Worm (Caenorhabditis elegans) whole organism, L4 larva: ENCODE results near the gene Y75B8A.24.

Experiments used
- ceh-20 ChIP-seq: fragments of 200-800 bp; sonication (Bioruptor generic); IDR thresholded peaks from 2 replicates; pipeline ENCODE4 v1.3.6; 2022; ENCODE audit warnings: missing genetic modification reagents, missing genetic modification characterization, missing compliant biosample characterization
- ceh-62 ChIP-seq: sonication (generic microtip); optimal IDR thresholded peaks from 2 replicates; lab custom pipeline; 2017; ENCODE audit warnings: missing biosample characterization, missing genetic modification characterization
- ces-1 ChIP-seq: fragments of 150-350 bp; sonication (generic microtip); optimal IDR thresholded peaks from 4 replicates; lab custom pipeline; 2014; ENCODE audit warnings: missing biosample characterization, missing genetic modification reagents, missing genetic modification characterization
- cey-2 ChIP-seq: sonication (generic microtip); optimal IDR thresholded peaks from 3 replicates; lab custom pipeline; 2017; ENCODE audit warnings: missing genetic modification characterization, mild to moderate bottlenecking, missing compliant biosample characterization, antibody characterized with exemption, borderline replicate concordance; ENCODE audit not compliant: insufficient read depth
- dmd-9 ChIP-seq: fragments of 200-800 bp; sonication (Bioruptor generic); IDR thresholded peaks from 2 replicates; pipeline ENCODE4 v1.3.6; 2022; ENCODE audit warnings: missing genetic modification reagents, missing genetic modification characterization, missing compliant biosample characterization
- dpl-1 ChIP-seq: fragments of 150-350 bp; optimal IDR thresholded peaks from 2 replicates; lab custom pipeline; 2014; ENCODE audit warnings: missing biosample characterization, missing genetic modification reagents, missing genetic modification characterization
- lin-39 ChIP-seq: fragments of 150-350 bp; optimal IDR thresholded peaks from 2 replicates; lab custom pipeline; 2014; ENCODE audit warnings: missing biosample characterization, missing genetic modification reagents, missing genetic modification characterization
- mdl-1 ChIP-seq, 2 experiments: fragments of 150-350 bp in 1 of 2; sonication (generic microtip) in 1 of 2; optimal IDR thresholded peaks; 2 replicates each; lab custom pipeline; 2014 to 2017; ENCODE audit warnings: missing biosample characterization in 2 of 2, missing genetic modification characterization in 2 of 2
- nhr-28 ChIP-seq: fragments of 150-350 bp; optimal IDR thresholded peaks from 2 replicates; lab custom pipeline; 2014; ENCODE audit warnings: missing biosample characterization, missing genetic modification characterization
- pha-4 ChIP-seq, 2 experiments: fragments of 150-350 bp in 1 of 2; fragments of 200-800 bp in 1 of 2; sonication (Bioruptor generic) in 1 of 2; IDR thresholded peaks in 1 of 2; optimal IDR thresholded peaks in 1 of 2; 2 replicates each; pipeline versions ENCODE4 v1.3.6 to Lab custom; 2014 to 2022; ENCODE audit warnings: missing genetic modification characterization in 2 of 2, missing genetic modification reagents in 2 of 2, missing biosample characterization in 1 of 2, missing compliant biosample characterization in 1 of 2
- sdz-12 ChIP-seq: fragments of 200-800 bp; sonication (Bioruptor generic); optimal IDR thresholded peaks from 2 replicates; lab custom pipeline; 2018; ENCODE audit warnings: mild to moderate bottlenecking, missing genetic modification characterization, missing compliant biosample characterization
- vab-7 ChIP-seq: fragments of 200-800 bp; sonication (Bioruptor generic); IDR thresholded peaks from 2 replicates; pipeline ENCODE4 v1.3.6; 2022; ENCODE audit warnings: missing genetic modification reagents, missing genetic modification characterization, missing compliant biosample characterization
- zip-2 ChIP-seq: fragments of 150-350 bp; optimal IDR thresholded peaks from 2 replicates; lab custom pipeline; 2014; ENCODE audit warnings: missing biosample characterization, missing genetic modification characterization

- TF ChIP-seq vab-7 (GFP tag; lab: Robert Waterston, UW): no peak
- TF ChIP-seq dpl-1 (GFP tag; lab: Kevin White, UChicago): no peak
- TF ChIP-seq ceh-62 (tag; lab: Kevin White, UChicago): no peak
- no peak for TF ChIP-seq cey-2 (tag; lab: Kevin White, UChicago)
- no peak for TF ChIP-seq mdl-1 (tag; optimal IDR thresholded peaks at IDR 0.05; lab: Kevin White, UChicago)
- no peak for TF ChIP-seq sdz-12 (GFP tag; lab: Kevin White, UChicago)
- TF ChIP-seq zip-2: no peak
- TF ChIP-seq ceh-20: no peak
- TF ChIP-seq dmd-9: no peak
- TF ChIP-seq ces-1 (GFP tag; lab: Kevin White, UChicago): no peak
- no peak for TF ChIP-seq lin-39
- no peak for TF ChIP-seq pha-4 (GFP tag; IDR thresholded peaks at IDR 0.05; lab: Robert Waterston, UW)
- TF ChIP-seq pha-4 (tag; optimal IDR thresholded peaks at IDR 0.05; lab: Kevin White, UChicago): no peak
- no peak for TF ChIP-seq nhr-28
These were observed 13.8 kb downstream of the Y75B8A.24 start for ce11 chrIII:12259793-12260192.
